Worm (Caenorhabditis elegans) whole organism, L1 larva: ENCODE results near the gene cpt-5.

ENCODE experiments used
- C16A3.4 ChIP-seq: fragments of 150-350 bp; optimal IDR thresholded peaks from 2 replicates; lab custom pipeline; 2014; ENCODE audit warnings: missing biosample characterization, missing genetic modification characterization
- C34B4.2 ChIP-seq: sonication (generic microtip); optimal IDR thresholded peaks from 2 replicates; lab custom pipeline; 2017; ENCODE audit warnings: mild to moderate bottlenecking, missing genetic modification characterization, missing compliant biosample characterization
- Y116A8C.19 ChIP-seq: sonication (generic microtip); optimal IDR thresholded peaks from 2 replicates; lab custom pipeline; 2016; ENCODE audit warnings: missing compliant biosample characterization, missing genetic modification characterization, borderline replicate concordance
- aly-2 ChIP-seq: fragments of 150-350 bp; optimal IDR thresholded peaks from 2 replicates; lab custom pipeline; 2014; ENCODE audit warnings: missing biosample characterization, missing genetic modification characterization
- ceh-82 ChIP-seq, 3 experiments: fragments of 150-350 bp in 1 of 3; sonication (generic microtip) in 2 of 3; optimal IDR thresholded peaks; 2 replicates each; lab custom pipeline; 2014 to 2017; ENCODE audit warnings: missing biosample characterization in 3 of 3, missing genetic modification characterization in 3 of 3
- ces-1 ChIP-seq: fragments of 150-350 bp; optimal IDR thresholded peaks from 2 replicates; lab custom pipeline; 2014; ENCODE audit warnings: missing biosample characterization, missing genetic modification reagents, missing genetic modification characterization
- dpl-1 ChIP-seq, 3 experiments: fragments of 150-350 bp in 2 of 3; sonication (generic microtip) in 1 of 3; optimal IDR thresholded peaks; 2 replicates each; lab custom pipeline; 2014 to 2017; ENCODE audit warnings: missing biosample characterization in 3 of 3, missing genetic modification characterization in 3 of 3, missing genetic modification reagents in 3 of 3
- dsc-1 ChIP-seq: sonication (generic microtip); optimal IDR thresholded peaks from 2 replicates; lab custom pipeline; 2016; ENCODE audit warnings: mild to moderate bottlenecking, missing genetic modification characterization, missing compliant biosample characterization
- efl-1 ChIP-seq, 4 experiments: fragments of 150-350 bp; optimal IDR thresholded peaks in 3 of 4; peaks in 1 of 4; 1 replicate in 1 of 4; 2 replicates in 3 of 4; lab custom pipeline; 2014; ENCODE audit warnings: missing biosample characterization in 2 of 4, missing genetic modification characterization in 2 of 4, missing genetic modification reagents in 2 of 4
- ets-5 ChIP-seq: fragments of 200-800 bp; sonication (Bioruptor generic); IDR thresholded peaks from 2 replicates; pipeline ENCODE4 v1.3.6; 2022; ENCODE audit warnings: missing genetic modification characterization, missing compliant biosample characterization
- hlh-4 ChIP-seq: sonication (generic microtip); optimal IDR thresholded peaks from 2 replicates; lab custom pipeline; 2016; ENCODE audit warnings: mild to moderate bottlenecking, missing genetic modification characterization, missing compliant biosample characterization
- isw-1 ChIP-seq: fragments of 200-800 bp; sonication (Bioruptor generic); IDR thresholded peaks from 2 replicates; pipeline ENCODE4 v1.3.6; 2022; ENCODE audit warnings: missing genetic modification characterization, missing compliant biosample characterization
- jun-1 ChIP-seq: fragments of 150-350 bp; optimal IDR thresholded peaks from 2 replicates; lab custom pipeline; 2014; ENCODE audit warnings: missing biosample characterization, missing genetic modification reagents, missing genetic modification characterization
- lir-3 ChIP-seq: sonication (generic microtip); optimal IDR thresholded peaks from 2 replicates; lab custom pipeline; 2016; ENCODE audit warnings: mild to moderate bottlenecking, missing genetic modification characterization, moderate library complexity, missing compliant biosample characterization; ENCODE audit not compliant: poor library complexity
- mab-9 ChIP-seq: fragments of 200-800 bp; sonication (Bioruptor generic); IDR thresholded peaks from 2 replicates; pipeline ENCODE4 v1.3.6; 2022; ENCODE audit warnings: missing genetic modification reagents, missing genetic modification characterization, missing compliant biosample characterization
- mdl-1 ChIP-seq, 2 experiments: fragments of 150-350 bp; optimal IDR thresholded peaks; 2 replicates each; lab custom pipeline; 2014 to 2017; ENCODE audit warnings: missing biosample characterization in 2 of 2, missing genetic modification characterization in 2 of 2, inconsistent platforms in 1 of 2
- nhr-11 ChIP-seq: fragments of 150-350 bp; optimal IDR thresholded peaks from 2 replicates; lab custom pipeline; 2014; ENCODE audit warnings: missing biosample characterization, missing genetic modification characterization
- nhr-19 ChIP-seq: fragments of 200-800 bp; sonication (Bioruptor generic); conservative IDR thresholded peaks from 2 replicates; pipeline ENCODE4 v1.3.6; 2022; ENCODE audit warnings: missing genetic modification characterization, missing compliant biosample characterization
- nhr-47 ChIP-seq: sonication (generic microtip); optimal IDR thresholded peaks from 2 replicates; lab custom pipeline; 2016; ENCODE audit warnings: mild to moderate bottlenecking, missing genetic modification characterization, moderate library complexity, missing compliant biosample characterization
- nhr-76 ChIP-seq: sonication (generic microtip); optimal IDR thresholded peaks from 2 replicates; lab custom pipeline; 2017; ENCODE audit warnings: missing biosample characterization, missing genetic modification characterization
- nhr-77 ChIP-seq: fragments of 150-350 bp; optimal IDR thresholded peaks from 2 replicates; lab custom pipeline; 2014; ENCODE audit warnings: missing biosample characterization, missing genetic modification characterization
- nhr-85 ChIP-seq: sonication (generic microtip); peaks from one replicate; lab custom pipeline; 2016; ENCODE audit warnings: missing genetic modification characterization, inconsistent platforms, missing compliant biosample characterization
- pag-3 ChIP-seq: sonication (generic microtip); optimal IDR thresholded peaks from 2 replicates; lab custom pipeline; 2017; ENCODE audit warnings: missing genetic modification characterization, mild to moderate bottlenecking, missing compliant biosample characterization, antibody characterized with exemption, borderline replicate concordance; ENCODE audit not compliant: insufficient read depth
- rnt-1 ChIP-seq: sonication (generic microtip); optimal IDR thresholded peaks from 2 replicates; lab custom pipeline; 2016; ENCODE audit warnings: mild to moderate bottlenecking, missing genetic modification characterization, moderate library complexity, missing compliant biosample characterization
- sptf-1 ChIP-seq: fragments of 150-350 bp; optimal IDR thresholded peaks from 2 replicates; lab custom pipeline; 2014; ENCODE audit warnings: missing biosample characterization, missing genetic modification characterization
- swsn-7 ChIP-seq: sonication (generic microtip); optimal IDR thresholded peaks from 2 replicates; lab custom pipeline; 2016; ENCODE audit warnings: missing genetic modification characterization, missing compliant biosample characterization
- unc-86 ChIP-seq: sonication (generic microtip); optimal IDR thresholded peaks from 2 replicates; lab custom pipeline; 2016; ENCODE audit warnings: missing genetic modification characterization, missing compliant biosample characterization
- unc-98 ChIP-seq: fragments of 200-800 bp; sonication (Bioruptor generic); IDR thresholded peaks from 2 replicates; pipeline ENCODE4 v1.3.6; 2022; ENCODE audit warnings: missing genetic modification characterization, missing compliant biosample characterization
- vab-15 ChIP-seq: sonication (generic microtip); optimal IDR thresholded peaks from 2 replicates; lab custom pipeline; 2017; ENCODE audit warnings: missing genotype, mild to moderate bottlenecking, missing genetic modification characterization, missing compliant biosample characterization
- xbp-1 ChIP-seq: sonication (generic microtip); optimal IDR thresholded peaks from 2 replicates; lab custom pipeline; 2016; ENCODE audit warnings: missing genetic modification characterization, missing compliant biosample characterization
- zag-1 ChIP-seq: fragments of 150-350 bp; optimal IDR thresholded peaks from 2 replicates; lab custom pipeline; 2014; ENCODE audit warnings: missing biosample characterization, missing genetic modification characterization
- ztf-11 ChIP-seq, 2 experiments: sonication (generic microtip); optimal IDR thresholded peaks; 2 replicates each; lab custom pipeline; 2016 to 2017; ENCODE audit warnings: missing genetic modification characterization in 2 of 2, missing biosample characterization in 1 of 2, missing compliant biosample characterization in 1 of 2
- ztf-4 ChIP-seq: fragments of 150-350 bp; optimal IDR thresholded peaks from 2 replicates; lab custom pipeline; 2014; ENCODE audit warnings: missing biosample characterization, missing genetic modification characterization

The cpt-5 gene

ce11 chrV:13862505-13862904 lies 10.5 kb upstream of the cpt-5 start, which contains the start of gene srx-137:
Gene srx-137 (plus strand): TSS chrV:13862805.
- no peak for TF ChIP-seq unc-86 (tag; lab: Kevin White, UChicago)
- no peak for TF ChIP-seq lir-3 (tag; lab: Kevin White, UChicago)
- no peak for TF ChIP-seq hlh-4
- TF ChIP-seq sptf-1 (tag; lab: Kevin White, UChicago) = no peak
- no peak for TF ChIP-seq aly-2 (tag; lab: Kevin White, UChicago)
- TF ChIP-seq ceh-82 (tag; optimal IDR thresholded peaks at IDR 0.05; lab: Kevin White, UChicago) = no peak
- TF ChIP-seq isw-1 (GFP tag; lab: Robert Waterston, UW) = no peak
- no peak for TF ChIP-seq mab-9 (GFP tag; lab: Robert Waterston, UW)
- TF ChIP-seq rnt-1 (tag; lab: Kevin White, UChicago) = no peak

- TF ChIP-seq unc-98 (GFP tag; lab: Robert Waterston, UW) (no peak), efl-1 (optimal IDR thresholded peaks at IDR 0.05; lab: Kevin White, UChicago) (no peak), efl-1 (GFP tag; optimal IDR thresholded peaks at IDR 0.05 in 1 of 2; lab: Kevin White, UChicago) (no peak), pag-3 (tag; lab: Kevin White, UChicago) (no peak), dsc-1 (no peak)
These were observed 9.3 kb upstream of the cpt-5 start for ce11 chrV:13863700-13864099.

- no peak for TF ChIP-seq jun-1 (tag; lab: Kevin White, UChicago)
- TF ChIP-seq C34B4.2 = no peak
- TF ChIP-seq zag-1 (tag; lab: Kevin White, UChicago) = no peak
- TF ChIP-seq nhr-85 (tag; lab: Kevin White, UChicago) = peak; percentile 61
- TF ChIP-seq unc-98 (GFP tag; lab: Robert Waterston, UW) = no peak
- no peak for TF ChIP-seq xbp-1 (tag; lab: Kevin White, UChicago)
These were observed 6.6 kb upstream of the cpt-5 start, which contains the start of gene nhr-175 for ce11 chrV:13866353-13866752. Gene nhr-175 (plus strand): TSS chrV:13866691.

ce11 chrV:13869551-13869950 lies 3.4 kb upstream of the cpt-5 start:
- TF ChIP-seq ets-5 (GFP tag; lab: Robert Waterston, UW) (no peak), nhr-11 (peak; percentile 85), nhr-19 (GFP tag; lab: Robert Waterston, UW) (peak; percentile 14; the same call in 1 of the 2 replicates), efl-1 (optimal IDR thresholded peaks at IDR 0.05; lab: Kevin White, UChicago) (no peak), efl-1 (GFP tag; optimal IDR thresholded peaks at IDR 0.05 in 1 of 2; lab: Kevin White, UChicago) (no peak), dpl-1 (GFP tag; optimal IDR thresholded peaks at IDR 0.05; lab: Kevin White, UChicago) (no peak), nhr-77 (tag; lab: Kevin White, UChicago) (no peak), ces-1 (no peak), nhr-47 (tag; lab: Kevin White, UChicago) (no peak), sptf-1 (tag; lab: Kevin White, UChicago) (no peak)

- TF ChIP-seq ztf-4 (tag; lab: Kevin White, UChicago) (no peak), nhr-85 (tag; lab: Kevin White, UChicago) (peak; percentile 1)
These were observed 328 bp downstream of the cpt-5 start for ce11 chrV:13873323-13873722.

- TF ChIP-seq ztf-11 (tag; optimal IDR thresholded peaks at IDR 0.05; lab: Kevin White, UChicago) (no peak), unc-86 (tag; lab: Kevin White, UChicago) (no peak), pag-3 (tag; lab: Kevin White, UChicago) (no peak), swsn-7 (tag; lab: Kevin White, UChicago) (no peak), C34B4.2 (no peak), mdl-1 (tag; optimal IDR thresholded peaks at IDR 0.05; lab: Kevin White, UChicago) (no peak), hlh-4 (no peak), vab-15 (tag; lab: Kevin White, UChicago) (no peak), ceh-82 (tag; optimal IDR thresholded peaks at IDR 0.05; lab: Kevin White, UChicago) (no peak), C16A3.4 (tag; lab: Kevin White, UChicago) (no peak), nhr-11 (no peak), Y116A8C.19 (tag; lab: Kevin White, UChicago) (no peak), nhr-76 (tag; lab: Kevin White, UChicago) (no peak)
These were observed 3.5 kb downstream of the cpt-5 start, which contains the start of gene T22G5.1 for ce11 chrV:13876529-13876928. Gene T22G5.1 (plus strand): TSS chrV:13876829.
